Worm (Caenorhabditis elegans) whole organism, L1 larva: ENCODE results near the gene C16D9.4.

Source experiments
- fkh-10 ChIP-seq: sonication (generic microtip); optimal IDR thresholded peaks from 2 replicates; lab custom pipeline; 2017; ENCODE audit warnings: missing biosample characterization, missing genetic modification reagents, missing genetic modification characterization
- lin-39 ChIP-seq: fragments of 150-350 bp; optimal IDR thresholded peaks from 2 replicates; lab custom pipeline; 2014; ENCODE audit warnings: missing biosample characterization, missing genetic modification reagents, missing genetic modification characterization
- lsy-2 ChIP-seq, 2 experiments: fragments of 150-350 bp; optimal IDR thresholded peaks; 2 replicates each; lab custom pipeline; 2014; ENCODE audit warnings: missing biosample characterization in 2 of 2, missing genetic modification characterization in 2 of 2
- mef-2 ChIP-seq: fragments of 150-350 bp; optimal IDR thresholded peaks from 2 replicates; lab custom pipeline; 2014; ENCODE audit warnings: missing biosample characterization, missing genetic modification characterization
- nhr-11 ChIP-seq: fragments of 150-350 bp; optimal IDR thresholded peaks from 2 replicates; lab custom pipeline; 2014; ENCODE audit warnings: missing biosample characterization, missing genetic modification characterization
- nhr-12 ChIP-seq: sonication (generic microtip); optimal IDR thresholded peaks from 2 replicates; lab custom pipeline; 2017; ENCODE audit warnings: missing biosample characterization, missing genetic modification characterization
- pqm-1 ChIP-seq: sonication (generic microtip); optimal IDR thresholded peaks from 3 replicates; lab custom pipeline; 2017; ENCODE audit warnings: missing biosample characterization, missing genetic modification characterization
- rnt-1 ChIP-seq: sonication (generic microtip); optimal IDR thresholded peaks from 2 replicates; lab custom pipeline; 2016; ENCODE audit warnings: mild to moderate bottlenecking, missing genetic modification characterization, moderate library complexity, missing compliant biosample characterization
- snpc-4 ChIP-seq: fragments of 150-350 bp; optimal IDR thresholded peaks from 2 replicates; lab custom pipeline; 2014; ENCODE audit warnings: missing biosample characterization, missing genetic modification characterization
- sox-4 ChIP-seq: sonication (generic microtip); optimal IDR thresholded peaks from 2 replicates; lab custom pipeline; 2016; ENCODE audit warnings: missing genetic modification characterization, missing compliant biosample characterization
- zag-1 ChIP-seq: fragments of 150-350 bp; optimal IDR thresholded peaks from 2 replicates; lab custom pipeline; 2014; ENCODE audit warnings: missing biosample characterization, missing genetic modification characterization

DNA sequence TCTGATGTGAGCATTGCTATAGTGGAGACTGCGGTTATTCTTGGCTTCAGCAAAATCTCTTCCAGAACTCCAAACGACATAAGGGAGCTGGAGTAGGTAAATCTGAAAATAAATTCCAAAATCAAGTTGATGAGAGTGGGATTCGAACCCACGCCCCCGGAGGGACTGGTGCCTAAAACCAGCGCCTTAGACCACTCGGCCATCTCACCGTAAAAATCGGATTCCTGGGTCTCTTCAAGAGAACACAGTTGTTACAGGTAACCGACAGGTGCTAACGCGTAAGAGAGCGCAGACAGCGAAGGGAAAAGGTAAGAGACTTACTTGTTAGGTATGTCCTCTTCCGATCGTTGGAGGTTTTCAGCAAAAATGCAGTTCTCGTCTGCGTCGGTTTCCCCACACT is 7.4 kb downstream of the C16D9.4 start:
- no peak for TF ChIP-seq nhr-12 (tag; lab: Kevin White, UChicago)
- peak in 1 of 2 experiments; percentile 52 for TF ChIP-seq lsy-2 (tag; optimal IDR thresholded peaks at IDR 0.05; lab: Kevin White, UChicago)
- no peak for TF ChIP-seq zag-1
- peak; percentile 65 for TF ChIP-seq snpc-4 (tag; lab: Kevin White, UChicago)
- TF ChIP-seq pqm-1, result no peak
- TF ChIP-seq lin-39 (tag; lab: Kevin White, UChicago), result no peak
- no peak for TF ChIP-seq nhr-11 (tag; lab: Kevin White, UChicago)
- TF ChIP-seq rnt-1 (tag; lab: Kevin White, UChicago), result no peak
- no peak for TF ChIP-seq sox-4 (tag; lab: Kevin White, UChicago)
- no peak for TF ChIP-seq fkh-10
- TF ChIP-seq mef-2 (tag; lab: Kevin White, UChicago), result no peak
